Worm (Caenorhabditis elegans) whole organism, young adult: ENCODE measurements around the gene C52E4.7.
A peak's percentile ranks its signal among the peaks of the same experiment; 100 is the strongest.
"Not testable (repeated sequence)": the region's sequence is repeated elsewhere in the genome, so short reads cannot be mapped to it uniquely, and the experiment has no call there.

Experiments used
- B0035.1 ChIP-seq: sonication (generic microtip); optimal IDR thresholded peaks from 2 replicates; lab custom pipeline; 2016; ENCODE audit warnings: missing genetic modification characterization, mild to moderate bottlenecking, missing compliant biosample characterization, missing genotype, missing genetic modification reagents
- B0336.3 ChIP-seq: fragments of 200-800 bp; sonication (Bioruptor generic); IDR thresholded peaks from 2 replicates; pipeline ENCODE4 v1.3.6; 2022; ENCODE audit warnings: missing genetic modification characterization, missing compliant biosample characterization
- C06A6.2 ChIP-seq: fragments of 200-800 bp; sonication (Bioruptor generic); conservative IDR thresholded peaks from 2 replicates; pipeline ENCODE4 v1.3.6; 2022; ENCODE audit warnings: missing genetic modification characterization, missing compliant biosample characterization
- F33H1.4 ChIP-seq: fragments of 200-800 bp; sonication (Bioruptor generic); IDR thresholded peaks from 2 replicates; pipeline ENCODE4 v1.3.6; 2022; ENCODE audit warnings: missing genetic modification reagents, missing genetic modification characterization, missing compliant biosample characterization
- F39B2.1 ChIP-seq: fragments of 200-800 bp; sonication (Bioruptor generic); IDR thresholded peaks from 2 replicates; pipeline ENCODE4 v1.3.6; 2022; ENCODE audit warnings: missing genetic modification reagents, missing genetic modification characterization, missing compliant biosample characterization
- F52B5.7 ChIP-seq: sonication (generic microtip); optimal IDR thresholded peaks from 2 replicates; lab custom pipeline; 2016; ENCODE audit warnings: mild to moderate bottlenecking, missing genetic modification characterization, missing compliant biosample characterization
- K11D2.4 ChIP-seq: fragments of 200-800 bp; sonication (Bioruptor generic); IDR thresholded peaks from 2 replicates; pipeline ENCODE4 v1.3.6; 2022; ENCODE audit warnings: missing genetic modification reagents, missing genetic modification characterization, missing compliant biosample characterization
- akir-1 ChIP-seq: fragments of 200-800 bp; sonication (Bioruptor generic); optimal IDR thresholded peaks from 2 replicates; lab custom pipeline; 2018; ENCODE audit warnings: mild to moderate bottlenecking, missing genetic modification characterization, moderate library complexity, missing compliant biosample characterization
- aptf-2 ChIP-seq: fragments of 200-800 bp; sonication (Bioruptor generic); conservative IDR thresholded peaks from 2 replicates; pipeline ENCODE4 v1.3.6; 2022; ENCODE audit warnings: missing genetic modification reagents, missing genetic modification characterization, missing compliant biosample characterization
- attf-6 ChIP-seq: fragments of 200-800 bp; sonication (Bioruptor generic); IDR thresholded peaks from 2 replicates; pipeline ENCODE4 v1.3.6; 2022; ENCODE audit warnings: missing genetic modification reagents, missing genetic modification characterization, missing compliant biosample characterization
- bed-2 ChIP-seq: fragments of 200-800 bp; sonication (Bioruptor generic); IDR thresholded peaks from 2 replicates; pipeline ENCODE4 v1.3.6; 2022; ENCODE audit warnings: missing genetic modification reagents, missing genetic modification characterization, missing compliant biosample characterization
- cebp-1 ChIP-seq, 2 experiments: fragments of 200-800 bp in 1 of 2; sonication (Bioruptor generic) in 1 of 2; sonication (generic microtip) in 1 of 2; IDR thresholded peaks in 1 of 2; optimal IDR thresholded peaks in 1 of 2; 2 replicates each; pipeline versions ENCODE4 v1.3.6 to Lab custom; 2017 to 2022; ENCODE audit warnings: missing compliant biosample characterization in 2 of 2, missing genetic modification characterization in 2 of 2, mild to moderate bottlenecking in 1 of 2, missing genetic modification reagents in 1 of 2, moderate library complexity in 1 of 2
- ceh-100 ChIP-seq: fragments of 200-800 bp; sonication (Bioruptor generic); IDR thresholded peaks from 2 replicates; pipeline ENCODE4 v1.3.6; 2022; ENCODE audit warnings: missing genetic modification reagents, missing genetic modification characterization, missing compliant biosample characterization
- ceh-27 ChIP-seq: fragments of 200-800 bp; sonication (Bioruptor generic); optimal IDR thresholded peaks from 2 replicates; lab custom pipeline; 2018; ENCODE audit warnings: mild to moderate bottlenecking, missing genetic modification characterization, moderate library complexity, missing compliant biosample characterization
- ceh-91 ChIP-seq: fragments of 200-800 bp; sonication (Bioruptor generic); IDR thresholded peaks from 2 replicates; pipeline ENCODE4 v1.3.6; 2022; ENCODE audit warnings: missing genetic modification reagents, missing genetic modification characterization, missing compliant biosample characterization
- chd-7 ChIP-seq: sonication (generic microtip); optimal IDR thresholded peaks from 2 replicates; lab custom pipeline; 2016; ENCODE audit warnings: mild to moderate bottlenecking, missing genetic modification characterization, moderate library complexity, missing compliant biosample characterization
- dpff-1 ChIP-seq: sonication (generic microtip); optimal IDR thresholded peaks from 2 replicates; lab custom pipeline; 2017; ENCODE audit warnings: mild to moderate bottlenecking, missing genetic modification characterization, missing compliant biosample characterization
- egrh-3 ChIP-seq: fragments of 200-800 bp; sonication (Bioruptor generic); IDR thresholded peaks from 2 replicates; pipeline ENCODE4 v1.3.6; 2022; ENCODE audit warnings: missing genetic modification reagents, missing genetic modification characterization, missing compliant biosample characterization
- ekl-4 ChIP-seq: fragments of 200-800 bp; sonication (Bioruptor generic); IDR thresholded peaks from 2 replicates; pipeline ENCODE4 v1.3.6; 2022; ENCODE audit warnings: missing genetic modification reagents, missing genetic modification characterization, missing compliant biosample characterization
- hmg-1.2 ChIP-seq: fragments of 200-800 bp; sonication (Bioruptor generic); IDR thresholded peaks from 2 replicates; pipeline ENCODE4 v1.3.6; 2022; ENCODE audit warnings: missing genetic modification reagents, missing genetic modification characterization, missing compliant biosample characterization
- hsf-1 ChIP-seq: fragments of 200-800 bp; sonication (Bioruptor generic); IDR thresholded peaks from 2 replicates; pipeline ENCODE4 v1.3.6; 2022; ENCODE audit warnings: missing genetic modification reagents, missing genetic modification characterization, missing compliant biosample characterization
- let-526 ChIP-seq: fragments of 200-800 bp; sonication (Bioruptor generic); IDR thresholded peaks from 2 replicates; pipeline ENCODE4 v1.3.6; 2022; ENCODE audit warnings: missing genetic modification reagents, missing genetic modification characterization, missing compliant biosample characterization
- lin-40 ChIP-seq: sonication (generic microtip); optimal IDR thresholded peaks from 2 replicates; lab custom pipeline; 2016; ENCODE audit warnings: missing genetic modification characterization, mild to moderate bottlenecking, missing compliant biosample characterization, missing genotype, missing genetic modification reagents
- lir-1 ChIP-seq: fragments of 200-800 bp; sonication (Bioruptor generic); conservative IDR thresholded peaks from 2 replicates; pipeline ENCODE4 v1.3.6; 2022; ENCODE audit warnings: missing genetic modification reagents, missing genetic modification characterization, missing compliant biosample characterization
- lsy-27 ChIP-seq: sonication (generic microtip); optimal IDR thresholded peaks from 2 replicates; lab custom pipeline; 2017; ENCODE audit warnings: missing genetic modification characterization, mild to moderate bottlenecking, missing compliant biosample characterization, antibody characterized with exemption, missing genotype, borderline replicate concordance; ENCODE audit not compliant: insufficient read depth
- madf-10 ChIP-seq: sonication (generic microtip); optimal IDR thresholded peaks from 2 replicates; lab custom pipeline; 2016; ENCODE audit warnings: mild to moderate bottlenecking, missing genetic modification characterization, missing compliant biosample characterization
- madf-8 ChIP-seq: fragments of 200-800 bp; sonication (Bioruptor generic); conservative IDR thresholded peaks from 2 replicates; pipeline ENCODE4 v1.3.6; 2022; ENCODE audit warnings: missing genetic modification reagents, missing genetic modification characterization, missing compliant biosample characterization
- mcd-1 ChIP-seq: fragments of 200-800 bp; sonication (Bioruptor generic); IDR thresholded peaks from 2 replicates; pipeline ENCODE4 v1.3.6; 2022; ENCODE audit warnings: missing genetic modification reagents, missing genetic modification characterization, missing compliant biosample characterization
- nfya-2 ChIP-seq: fragments of 200-800 bp; sonication (Bioruptor generic); IDR thresholded peaks from 2 replicates; pipeline ENCODE4 v1.3.6; 2022; ENCODE audit warnings: missing genetic modification reagents, missing genetic modification characterization, missing compliant biosample characterization
- nfyb-1 ChIP-seq: fragments of 200-800 bp; sonication (Bioruptor generic); IDR thresholded peaks from 2 replicates; pipeline ENCODE4 v1.3.6; 2022; ENCODE audit warnings: missing genetic modification reagents, missing genetic modification characterization, missing compliant biosample characterization
- nhr-80 ChIP-seq: sonication (generic microtip); optimal IDR thresholded peaks from 2 replicates; lab custom pipeline; 2016; ENCODE audit warnings: missing genetic modification characterization, missing compliant biosample characterization
- snpc-4 ChIP-seq, 5 experiments: fragments of 150-350 bp in 1 of 5; sonication (generic microtip) in 4 of 5; optimal IDR thresholded peaks; 2 replicates each; lab custom pipeline; 2014 to 2018; ENCODE audit warnings: missing genetic modification characterization in 5 of 5, missing biosample characterization in 3 of 5, antibody characterized with exemption in 2 of 5, mild to moderate bottlenecking in 2 of 5, missing compliant biosample characterization in 2 of 5, missing genotype in 2 of 5, moderate library complexity in 2 of 5, missing genetic modification reagents in 1 of 5
- somi-1 ChIP-seq: fragments of 200-800 bp; sonication (Bioruptor generic); optimal IDR thresholded peaks from 2 replicates; lab custom pipeline; 2018; ENCODE audit warnings: mild to moderate bottlenecking, missing genetic modification characterization, missing compliant biosample characterization
- unc-62 ChIP-seq: fragments of 150-350 bp; optimal IDR thresholded peaks from 2 replicates; lab custom pipeline; 2014; ENCODE audit warnings: missing biosample characterization, missing genetic modification reagents, missing genetic modification characterization
- zfh-2 ChIP-seq: fragments of 200-800 bp; sonication (Bioruptor generic); conservative IDR thresholded peaks from 2 replicates; pipeline ENCODE4 v1.3.6; 2022; ENCODE audit warnings: missing genetic modification reagents, missing genetic modification characterization, missing compliant biosample characterization
- zim-3 ChIP-seq: sonication (generic microtip); optimal IDR thresholded peaks from 2 replicates; lab custom pipeline; 2017; ENCODE audit warnings: mild to moderate bottlenecking, missing genetic modification characterization, moderate library complexity, missing compliant biosample characterization
- ztf-25 ChIP-seq: fragments of 200-800 bp; sonication (Bioruptor generic); IDR thresholded peaks from 2 replicates; pipeline ENCODE4 v1.3.6; 2022; ENCODE audit warnings: missing genetic modification reagents, missing genetic modification characterization, missing compliant biosample characterization
- ztf-28 ChIP-seq: fragments of 200-800 bp; sonication (Bioruptor generic); IDR thresholded peaks from 2 replicates; pipeline ENCODE4 v1.3.6; 2022; ENCODE audit warnings: missing genetic modification reagents, missing genetic modification characterization, missing compliant biosample characterization
- ztf-3 ChIP-seq: fragments of 200-800 bp; sonication (Bioruptor generic); optimal IDR thresholded peaks from 2 replicates; lab custom pipeline; 2018; ENCODE audit warnings: mild to moderate bottlenecking, missing genetic modification characterization, missing compliant biosample characterization

C52E4.7 gene

ce11 chrV:12011686-12012085 lies 17.6 kb downstream of the C52E4.7 start:
- TF ChIP-seq nfya-2 (GFP tag; lab: Robert Waterston, UW) (no peak), B0035.1 (tag; lab: Kevin White, UChicago) (no peak), mcd-1 (no peak), aptf-2 (GFP tag; lab: Robert Waterston, UW) (no peak), K11D2.4 (GFP tag; lab: Robert Waterston, UW) (no peak), let-526 (no peak), hmg-1.2 (GFP tag; lab: Robert Waterston, UW) (no peak), F52B5.7 (tag; lab: Kevin White, UChicago) (no peak), lsy-27 (no peak), F39B2.1 (GFP tag; lab: Robert Waterston, UW) (no peak), ceh-91 (GFP tag; lab: Robert Waterston, UW) (no peak)

- TF ChIP-seq dpff-1 (tag; lab: Kevin White, UChicago) = no peak
- TF ChIP-seq chd-7 = no peak
- no peak for TF ChIP-seq hsf-1 (GFP tag; lab: Robert Waterston, UW)
- TF ChIP-seq nhr-80 (tag; lab: Kevin White, UChicago) = peak; percentile 21
- TF ChIP-seq F33H1.4 (GFP tag; lab: Robert Waterston, UW) = no peak
- TF ChIP-seq B0035.1 (tag; lab: Kevin White, UChicago) = no peak
- TF ChIP-seq bed-2 (GFP tag; lab: Robert Waterston, UW) = no peak
These were observed 19.2 kb downstream of the C52E4.7 start, which contains the start of gene add-2 for ce11 chrV:12013298-12013697. TSS of gene add-2 (minus strand) at chrV:12013406.

ce11 chrV:12020026-12020425 lies 25.9 kb downstream of the C52E4.7 start, which contains the start of gene F10C2.3:
TSS of gene F10C2.3 (plus strand) at chrV:12020326.
- TF ChIP-seq unc-62 (GFP tag; lab: Kevin White, UChicago); zim-3; ekl-4: not testable (repeated sequence)

- TF ChIP-seq nhr-80 (tag; lab: Kevin White, UChicago) = peak; percentile 69
- TF ChIP-seq snpc-4 (GFP tag; optimal IDR thresholded peaks at IDR 0.05; lab: Kevin White, UChicago) = no peak
- no peak for TF ChIP-seq snpc-4 (tag; optimal IDR thresholded peaks at IDR 0.05; lab: Kevin White, UChicago)
- no peak for TF ChIP-seq akir-1 (GFP tag; lab: Kevin White, UChicago)
These were observed 26.8 kb downstream of the C52E4.7 start for ce11 chrV:12020940-12021339.

- no peak for TF ChIP-seq lir-1 (GFP tag; lab: Robert Waterston, UW)
- peak; percentile 98 for TF ChIP-seq zfh-2 (GFP tag; lab: Robert Waterston, UW)
- TF ChIP-seq somi-1 (GFP tag; lab: Kevin White, UChicago) = peak; percentile 26
- no peak for TF ChIP-seq snpc-4 (GFP tag; optimal IDR thresholded peaks at IDR 0.05; lab: Kevin White, UChicago)
- TF ChIP-seq snpc-4 (tag; optimal IDR thresholded peaks at IDR 0.05; lab: Kevin White, UChicago) = peak in 1 of 4 experiments; percentile 7
- peak; percentile 14 for TF ChIP-seq ceh-27 (GFP tag; lab: Kevin White, UChicago)
- 0 out of 2 replicates have a peak, but pooled peaks have one; percentile 12 for TF ChIP-seq C06A6.2 (GFP tag; lab: Robert Waterston, UW)
- TF ChIP-seq nhr-80 (tag; lab: Kevin White, UChicago) = no peak
- TF ChIP-seq mcd-1 = peak; percentile 28; the same call in 1 of the 2 replicates
- TF ChIP-seq ztf-25 (GFP tag; lab: Robert Waterston, UW) = 0 out of 2 replicates have a peak, but pooled peaks have one; percentile 7
- no peak for TF ChIP-seq F52B5.7 (tag; lab: Kevin White, UChicago)
- no peak for TF ChIP-seq F39B2.1 (GFP tag; lab: Robert Waterston, UW)
- 0 out of 2 replicates have a peak, but pooled peaks have one; percentile 57 for TF ChIP-seq nfyb-1 (GFP tag; lab: Robert Waterston, UW)
- TF ChIP-seq madf-10 (tag; lab: Kevin White, UChicago) = peak; percentile 40
- 0 out of 2 replicates have a peak, but pooled peaks have one; percentile 37 for TF ChIP-seq ztf-28
- TF ChIP-seq lin-40 (tag; lab: Kevin White, UChicago) = peak; percentile 23
- TF ChIP-seq B0336.3 = 0 out of 2 replicates have a peak, but pooled peaks have one; percentile 42
- no peak for TF ChIP-seq nfya-2 (GFP tag; lab: Robert Waterston, UW)
- TF ChIP-seq cebp-1 (GFP tag; IDR thresholded peaks at IDR 0.05; lab: Robert Waterston, UW) = 0 out of 2 replicates have a peak, but pooled peaks have one; percentile 49
- TF ChIP-seq cebp-1 (tag; optimal IDR thresholded peaks at IDR 0.05; lab: Kevin White, UChicago) = peak; percentile 10
- peak; percentile 93 for TF ChIP-seq egrh-3
- TF ChIP-seq ztf-3 (GFP tag; lab: Kevin White, UChicago) = no peak
- peak; percentile 38; the same call in 1 of the 2 replicates for TF ChIP-seq ceh-100 (GFP tag; lab: Robert Waterston, UW)
- TF ChIP-seq attf-6 (GFP tag; lab: Robert Waterston, UW) = no peak
- TF ChIP-seq madf-8 (GFP tag; lab: Robert Waterston, UW) = no peak
These were observed 30.2 kb downstream of the C52E4.7 start for ce11 chrV:12024273-12024672.
